Worm (Caenorhabditis elegans) whole organism, L1 larva: Measurements from ENCODE around the gene fkh-7.
A peak's percentile ranks its signal among the peaks of the same experiment; 100 is the strongest.

Source experiments
- C04F5.9 ChIP-seq: sonication (generic microtip); optimal IDR thresholded peaks from 2 replicates; lab custom pipeline; 2016; ENCODE audit warnings: missing genetic modification characterization, missing compliant biosample characterization
- C34B4.2 ChIP-seq: sonication (generic microtip); optimal IDR thresholded peaks from 2 replicates; lab custom pipeline; 2017; ENCODE audit warnings: mild to moderate bottlenecking, missing genetic modification characterization, missing compliant biosample characterization
- Y116A8C.19 ChIP-seq: sonication (generic microtip); optimal IDR thresholded peaks from 2 replicates; lab custom pipeline; 2016; ENCODE audit warnings: missing compliant biosample characterization, missing genetic modification characterization, borderline replicate concordance
- aha-1 ChIP-seq: fragments of 150-350 bp; optimal IDR thresholded peaks from 2 replicates; lab custom pipeline; 2014; ENCODE audit warnings: missing biosample characterization, missing genetic modification characterization
- blmp-1 ChIP-seq: fragments of 150-350 bp; optimal IDR thresholded peaks from 2 replicates; lab custom pipeline; 2014; ENCODE audit warnings: missing biosample characterization, missing genetic modification characterization
- ceh-8 ChIP-seq: fragments of 200-800 bp; sonication (Bioruptor generic); optimal IDR thresholded peaks from 2 replicates; lab custom pipeline; 2018; ENCODE audit warnings: mild to moderate bottlenecking, missing genetic modification characterization, moderate library complexity, missing compliant biosample characterization
- ceh-82 ChIP-seq, 3 experiments: fragments of 150-350 bp in 1 of 3; sonication (generic microtip) in 2 of 3; optimal IDR thresholded peaks; 2 replicates each; lab custom pipeline; 2014 to 2017; ENCODE audit warnings: missing biosample characterization in 3 of 3, missing genetic modification characterization in 3 of 3
- ceh-90 ChIP-seq: sonication (generic microtip); optimal IDR thresholded peaks from 2 replicates; lab custom pipeline; 2016; ENCODE audit warnings: missing genetic modification characterization, missing compliant biosample characterization
- dpl-1 ChIP-seq, 3 experiments: fragments of 150-350 bp in 2 of 3; sonication (generic microtip) in 1 of 3; optimal IDR thresholded peaks; 2 replicates each; lab custom pipeline; 2014 to 2017; ENCODE audit warnings: missing biosample characterization in 3 of 3, missing genetic modification characterization in 3 of 3, missing genetic modification reagents in 3 of 3
- dsc-1 ChIP-seq: sonication (generic microtip); optimal IDR thresholded peaks from 2 replicates; lab custom pipeline; 2016; ENCODE audit warnings: mild to moderate bottlenecking, missing genetic modification characterization, missing compliant biosample characterization
- egl-27 ChIP-seq, 2 experiments: fragments of 150-350 bp in 1 of 2; sonication (generic microtip); optimal IDR thresholded peaks; 3 replicates each; lab custom pipeline; 2017 to 2018; ENCODE audit warnings: missing biosample characterization in 2 of 2, missing genetic modification characterization in 2 of 2, missing genetic modification reagents in 2 of 2
- elt-3 ChIP-seq, 6 experiments: fragments of 150-350 bp in 1 of 6; sonication (generic microtip); optimal IDR thresholded peaks; 2 replicates each; lab custom pipeline; 2017 to 2018; ENCODE audit warnings: missing biosample characterization in 6 of 6, missing genetic modification characterization in 6 of 6, inconsistent platforms in 1 of 6
- fkh-10 ChIP-seq: sonication (generic microtip); optimal IDR thresholded peaks from 2 replicates; lab custom pipeline; 2017; ENCODE audit warnings: missing biosample characterization, missing genetic modification reagents, missing genetic modification characterization
- fkh-8 ChIP-seq: sonication (generic microtip); optimal IDR thresholded peaks from 2 replicates; lab custom pipeline; 2016; ENCODE audit warnings: mild to moderate bottlenecking, missing genetic modification characterization, missing compliant biosample characterization
- fos-1 ChIP-seq: fragments of 150-350 bp; optimal IDR thresholded peaks from 2 replicates; lab custom pipeline; 2014; ENCODE audit warnings: missing biosample characterization, missing genetic modification characterization
- grh-1 ChIP-seq: fragments of 200-800 bp; sonication (Bioruptor generic); IDR thresholded peaks from 2 replicates; pipeline ENCODE4 v1.3.6; 2022; ENCODE audit warnings: missing genetic modification reagents, missing genetic modification characterization, missing compliant biosample characterization
- hpl-2 ChIP-seq: fragments of 150-350 bp; optimal IDR thresholded peaks from 2 replicates; lab custom pipeline; 2014; ENCODE audit warnings: missing biosample characterization, missing genetic modification reagents, missing genetic modification characterization
- isw-1 ChIP-seq: fragments of 200-800 bp; sonication (Bioruptor generic); IDR thresholded peaks from 2 replicates; pipeline ENCODE4 v1.3.6; 2022; ENCODE audit warnings: missing genetic modification characterization, missing compliant biosample characterization
- jun-1 ChIP-seq: fragments of 150-350 bp; optimal IDR thresholded peaks from 2 replicates; lab custom pipeline; 2014; ENCODE audit warnings: missing biosample characterization, missing genetic modification reagents, missing genetic modification characterization
- lin-13 ChIP-seq: fragments of 150-350 bp; optimal IDR thresholded peaks from 2 replicates; lab custom pipeline; 2014; ENCODE audit warnings: missing biosample characterization, missing genetic modification reagents, missing genetic modification characterization
- lin-14 ChIP-seq: fragments of 200-800 bp; sonication (Bioruptor generic); optimal IDR thresholded peaks from 2 replicates; lab custom pipeline; 2018; ENCODE audit warnings: mild to moderate bottlenecking, missing genetic modification characterization, moderate library complexity, missing compliant biosample characterization
- lin-35 ChIP-seq, 2 experiments: fragments of 150-350 bp; optimal IDR thresholded peaks; 2 replicates each; lab custom pipeline; 2014; ENCODE audit warnings: missing biosample characterization in 2 of 2, missing genetic modification characterization in 2 of 2, missing genetic modification reagents in 2 of 2
- lsy-2 ChIP-seq, 2 experiments: fragments of 150-350 bp; optimal IDR thresholded peaks; 2 replicates each; lab custom pipeline; 2014; ENCODE audit warnings: missing biosample characterization in 2 of 2, missing genetic modification characterization in 2 of 2
- mab-9 ChIP-seq: fragments of 200-800 bp; sonication (Bioruptor generic); IDR thresholded peaks from 2 replicates; pipeline ENCODE4 v1.3.6; 2022; ENCODE audit warnings: missing genetic modification reagents, missing genetic modification characterization, missing compliant biosample characterization
- nhr-12 ChIP-seq: sonication (generic microtip); optimal IDR thresholded peaks from 2 replicates; lab custom pipeline; 2017; ENCODE audit warnings: missing biosample characterization, missing genetic modification characterization
- nhr-19 ChIP-seq: fragments of 200-800 bp; sonication (Bioruptor generic); conservative IDR thresholded peaks from 2 replicates; pipeline ENCODE4 v1.3.6; 2022; ENCODE audit warnings: missing genetic modification characterization, missing compliant biosample characterization
- nhr-20 ChIP-seq: sonication (generic microtip); optimal IDR thresholded peaks from 2 replicates; lab custom pipeline; 2016; ENCODE audit warnings: mild to moderate bottlenecking, missing genetic modification characterization, missing compliant biosample characterization
- nhr-237 ChIP-seq: fragments of 150-350 bp; optimal IDR thresholded peaks from 2 replicates; lab custom pipeline; 2014; ENCODE audit warnings: missing biosample characterization, missing genetic modification characterization
- nhr-47 ChIP-seq: sonication (generic microtip); optimal IDR thresholded peaks from 2 replicates; lab custom pipeline; 2016; ENCODE audit warnings: mild to moderate bottlenecking, missing genetic modification characterization, moderate library complexity, missing compliant biosample characterization
- nhr-71 ChIP-seq: sonication (generic microtip); optimal IDR thresholded peaks from 2 replicates; lab custom pipeline; 2016; ENCODE audit warnings: mild to moderate bottlenecking, missing genetic modification characterization, moderate library complexity, missing compliant biosample characterization
- nhr-77 ChIP-seq: fragments of 150-350 bp; optimal IDR thresholded peaks from 2 replicates; lab custom pipeline; 2014; ENCODE audit warnings: missing biosample characterization, missing genetic modification characterization
- nhr-85 ChIP-seq: sonication (generic microtip); peaks from one replicate; lab custom pipeline; 2016; ENCODE audit warnings: missing genetic modification characterization, inconsistent platforms, missing compliant biosample characterization
- pqm-1 ChIP-seq: sonication (generic microtip); optimal IDR thresholded peaks from 3 replicates; lab custom pipeline; 2017; ENCODE audit warnings: missing biosample characterization, missing genetic modification characterization
- rnt-1 ChIP-seq: sonication (generic microtip); optimal IDR thresholded peaks from 2 replicates; lab custom pipeline; 2016; ENCODE audit warnings: mild to moderate bottlenecking, missing genetic modification characterization, moderate library complexity, missing compliant biosample characterization
- snpc-4 ChIP-seq: fragments of 150-350 bp; optimal IDR thresholded peaks from 2 replicates; lab custom pipeline; 2014; ENCODE audit warnings: missing biosample characterization, missing genetic modification characterization
- snu-23 ChIP-seq: sonication (generic microtip); optimal IDR thresholded peaks from 2 replicates; lab custom pipeline; 2016; ENCODE audit warnings: missing genetic modification characterization, missing compliant biosample characterization
- sox-4 ChIP-seq: sonication (generic microtip); optimal IDR thresholded peaks from 2 replicates; lab custom pipeline; 2016; ENCODE audit warnings: missing genetic modification characterization, missing compliant biosample characterization
- sptf-1 ChIP-seq: fragments of 150-350 bp; optimal IDR thresholded peaks from 2 replicates; lab custom pipeline; 2014; ENCODE audit warnings: missing biosample characterization, missing genetic modification characterization
- swsn-7 ChIP-seq: sonication (generic microtip); optimal IDR thresholded peaks from 2 replicates; lab custom pipeline; 2016; ENCODE audit warnings: missing genetic modification characterization, missing compliant biosample characterization
- tbx-2 ChIP-seq: sonication (generic microtip); optimal IDR thresholded peaks from 2 replicates; lab custom pipeline; 2016; ENCODE audit warnings: missing genetic modification characterization, missing compliant biosample characterization
- unc-62 ChIP-seq: fragments of 150-350 bp; optimal IDR thresholded peaks from 2 replicates; lab custom pipeline; 2014; ENCODE audit warnings: missing biosample characterization, missing genetic modification reagents, missing genetic modification characterization
- unc-98 ChIP-seq: fragments of 200-800 bp; sonication (Bioruptor generic); IDR thresholded peaks from 2 replicates; pipeline ENCODE4 v1.3.6; 2022; ENCODE audit warnings: missing genetic modification characterization, missing compliant biosample characterization
- vab-15 ChIP-seq: sonication (generic microtip); optimal IDR thresholded peaks from 2 replicates; lab custom pipeline; 2017; ENCODE audit warnings: missing genotype, mild to moderate bottlenecking, missing genetic modification characterization, missing compliant biosample characterization
- xbp-1 ChIP-seq: sonication (generic microtip); optimal IDR thresholded peaks from 2 replicates; lab custom pipeline; 2016; ENCODE audit warnings: missing genetic modification characterization, missing compliant biosample characterization
- zip-4 ChIP-seq: fragments of 200-800 bp; sonication (Bioruptor generic); optimal IDR thresholded peaks from 2 replicates; lab custom pipeline; 2018; ENCODE audit warnings: mild to moderate bottlenecking, missing genetic modification characterization, moderate library complexity, missing compliant biosample characterization
- ztf-11 ChIP-seq, 2 experiments: sonication (generic microtip); optimal IDR thresholded peaks; 2 replicates each; lab custom pipeline; 2016 to 2017; ENCODE audit warnings: missing genetic modification characterization in 2 of 2, missing biosample characterization in 1 of 2, missing compliant biosample characterization in 1 of 2
- ztf-4 ChIP-seq: fragments of 150-350 bp; optimal IDR thresholded peaks from 2 replicates; lab custom pipeline; 2014; ENCODE audit warnings: missing biosample characterization, missing genetic modification characterization

fkh-7 gene

DNA sequence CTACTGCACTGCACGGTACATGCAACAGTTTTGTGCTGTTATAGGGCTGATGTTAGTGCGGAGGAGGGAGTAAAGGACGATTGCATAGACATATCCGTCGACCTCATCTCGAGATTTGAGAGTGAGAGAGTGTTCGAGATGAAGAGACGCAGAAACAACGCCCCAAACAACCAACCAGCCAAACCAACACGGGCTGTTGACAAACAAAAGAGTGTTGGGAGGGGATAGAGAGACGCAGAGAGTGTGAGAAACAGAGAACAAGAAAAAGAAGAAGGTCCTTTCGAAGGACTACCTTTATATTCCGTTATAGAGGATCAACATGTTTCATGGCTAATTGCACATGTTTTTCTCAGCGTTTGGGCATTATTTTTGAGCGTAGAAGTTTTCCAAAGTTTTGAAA lies 15.8 kb downstream of the fkh-7 start (continued):
- TF ChIP-seq grh-1 (no peak), fkh-8 (tag; lab: Kevin White, UChicago) (no peak), mab-9 (no peak), dpl-1 (GFP tag; optimal IDR thresholded peaks at IDR 0.05; lab: Kevin White, UChicago) (peak in 1 of 3 experiments; percentile 3), ztf-4 (peak; percentile 68), pqm-1 (tag; lab: Kevin White, UChicago) (no peak), nhr-47 (tag; lab: Kevin White, UChicago) (peak; percentile 52), lin-35 (GFP tag; optimal IDR thresholded peaks at IDR 0.05; lab: Kevin White, UChicago) (peak in 1 of 2 experiments; percentile 22), nhr-85 (tag; lab: Kevin White, UChicago) (peak; percentile 78), lsy-2 (tag; optimal IDR thresholded peaks at IDR 0.05; lab: Kevin White, UChicago) (peak in 1 of 2 experiments; percentile 40), C04F5.9 (no peak), ztf-11 (tag; optimal IDR thresholded peaks at IDR 0.05; lab: Kevin White, UChicago) (no peak), egl-27 (tag; optimal IDR thresholded peaks at IDR 0.05; lab: Kevin White, UChicago) (no peak), rnt-1 (peak; percentile 42), nhr-20 (tag; lab: Kevin White, UChicago) (peak; percentile 11), hpl-2 (GFP tag; lab: Kevin White, UChicago) (no peak), nhr-71 (tag; lab: Kevin White, UChicago) (peak; percentile 52), ceh-82 (tag; optimal IDR thresholded peaks at IDR 0.05; lab: Kevin White, UChicago) (peak; percentile 20 to 29 (median 21)), Y116A8C.19 (tag; lab: Kevin White, UChicago) (no peak), dsc-1 (tag; lab: Kevin White, UChicago) (peak; percentile 31), lin-14 (GFP tag; lab: Kevin White, UChicago) (peak; percentile 87)

DNA sequence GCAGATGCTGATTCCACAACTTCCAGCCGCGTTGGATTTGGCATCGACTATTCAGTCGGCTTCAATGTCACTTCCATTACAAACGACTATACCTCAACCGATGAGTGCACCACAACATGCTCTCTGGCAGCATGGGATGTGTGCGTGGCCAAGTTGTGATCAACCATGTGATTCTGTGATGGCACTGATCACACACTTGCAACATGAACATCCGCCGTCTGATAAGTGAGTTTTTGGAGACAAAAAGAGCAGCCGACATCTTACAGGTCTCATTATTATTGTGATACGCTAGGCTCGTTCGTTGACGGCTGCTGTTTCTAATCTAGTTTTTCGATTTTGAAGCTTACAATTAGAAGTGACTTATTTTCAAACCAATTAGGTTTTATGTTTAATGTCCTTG lies 17.9 kb downstream of the fkh-7 start:
- no peak for TF ChIP-seq C34B4.2 (tag; lab: Kevin White, UChicago)
- peak; percentile 72 for TF ChIP-seq snpc-4
- no peak for TF ChIP-seq unc-62 (GFP tag; lab: Kevin White, UChicago)
- no peak for TF ChIP-seq xbp-1 (tag; lab: Kevin White, UChicago)
- no peak for TF ChIP-seq lin-35 (GFP tag; optimal IDR thresholded peaks at IDR 0.05; lab: Kevin White, UChicago)
- TF ChIP-seq, all 84 proteins: peak for 1

DNA sequence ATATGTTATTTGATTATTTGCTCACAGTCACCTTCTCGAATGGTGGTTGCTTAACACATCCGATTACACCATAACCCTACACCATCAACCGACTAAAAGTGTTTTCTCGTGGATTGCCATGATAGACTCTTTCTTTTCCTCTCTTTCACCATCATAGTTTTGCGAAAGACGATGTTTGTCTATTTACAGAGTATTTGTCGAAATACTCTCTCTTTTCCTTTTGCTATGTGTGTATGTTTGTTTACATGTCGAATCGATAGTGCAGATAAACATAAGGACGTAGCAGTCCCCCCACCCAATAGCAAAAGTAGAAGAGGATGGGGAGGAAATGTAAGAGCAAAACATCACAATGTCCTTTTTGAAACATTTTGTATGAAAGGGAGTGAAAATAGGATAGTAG lies 18.8 kb downstream of the fkh-7 start:
- TF ChIP-seq nhr-12 (tag; lab: Kevin White, UChicago) (no peak), swsn-7 (no peak), fos-1 (tag; lab: Kevin White, UChicago) (no peak), dsc-1 (tag; lab: Kevin White, UChicago) (no peak), sox-4 (tag; lab: Kevin White, UChicago) (no peak), isw-1 (GFP tag; lab: Robert Waterston, UW) (no peak), hpl-2 (GFP tag; lab: Kevin White, UChicago) (no peak), nhr-71 (tag; lab: Kevin White, UChicago) (peak; percentile 40), zip-4 (GFP tag; lab: Kevin White, UChicago) (no peak), mab-9 (0 out of 2 replicates have a peak, but pooled peaks have one; percentile 42), lin-14 (GFP tag; lab: Kevin White, UChicago) (peak; percentile 49), lsy-2 (tag; optimal IDR thresholded peaks at IDR 0.05; lab: Kevin White, UChicago) (peak in 1 of 2 experiments; percentile 11), blmp-1 (tag; lab: Kevin White, UChicago) (no peak), pqm-1 (tag; lab: Kevin White, UChicago) (no peak), grh-1 (no peak), snu-23 (GFP tag; lab: Kevin White, UChicago) (no peak), ceh-8 (GFP tag; lab: Kevin White, UChicago) (no peak), lin-13 (no peak), rnt-1 (no peak), vab-15 (tag; lab: Kevin White, UChicago) (no peak), ztf-11 (tag; optimal IDR thresholded peaks at IDR 0.05; lab: Kevin White, UChicago) (no peak), fkh-10 (no peak), dpl-1 (GFP tag; optimal IDR thresholded peaks at IDR 0.05; lab: Kevin White, UChicago) (no peak), tbx-2 (tag; lab: Kevin White, UChicago) (peak; percentile 35), ceh-90 (tag; lab: Kevin White, UChicago) (no peak), jun-1 (tag; lab: Kevin White, UChicago) (peak; percentile 7), nhr-19 (GFP tag; lab: Robert Waterston, UW) (no peak; the same call in 1 of the 2 replicates), sptf-1 (tag; lab: Kevin White, UChicago) (no peak), nhr-237 (tag; lab: Kevin White, UChicago) (no peak), aha-1 (tag; lab: Kevin White, UChicago) (no peak), nhr-77 (tag; lab: Kevin White, UChicago) (peak; percentile 43), unc-98 (GFP tag; lab: Robert Waterston, UW) (no peak), unc-62 (GFP tag; lab: Kevin White, UChicago) (no peak), elt-3 (tag; optimal IDR thresholded peaks at IDR 0.05; lab: Kevin White, UChicago) (no peak), ztf-4 (no peak)
